Worm (Caenorhabditis elegans): Measurements from ENCODE around the gene acr-7.

Gene acr-7

DNA sequence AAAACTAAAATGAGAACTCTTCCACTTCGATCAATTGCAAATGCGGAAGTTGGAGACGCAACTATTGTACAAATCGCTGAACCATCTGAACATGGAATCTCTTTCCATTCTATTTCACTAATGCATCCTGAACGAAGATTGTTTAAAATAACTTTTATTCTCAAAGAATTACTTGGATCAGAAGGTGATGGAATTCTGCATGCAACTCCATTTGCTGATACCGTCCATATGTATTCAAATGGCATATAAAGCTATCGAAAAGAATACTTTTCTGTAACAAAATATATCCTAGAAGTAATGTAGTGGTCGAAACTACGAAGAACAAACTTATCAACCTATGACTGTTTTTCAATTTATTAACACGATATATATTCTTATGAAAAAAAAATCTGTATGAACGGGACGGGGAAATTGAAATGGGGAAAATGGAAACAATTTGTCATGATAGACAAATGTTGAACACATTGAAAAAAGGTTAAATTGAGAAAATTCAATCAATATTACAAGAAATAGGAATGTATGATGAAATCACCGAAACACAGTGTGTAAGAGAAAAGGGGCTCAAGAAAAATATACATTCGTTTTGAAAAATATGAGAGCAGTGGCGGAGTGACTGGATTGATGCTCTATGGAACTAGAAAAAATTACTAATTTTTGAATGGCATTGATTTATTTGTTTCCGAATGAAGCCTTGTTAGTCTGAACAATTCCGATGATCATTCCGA lies 28.3 kb upstream of the acr-7 start, which contains the start of gene T01H3.2:
Gene T01H3.2 (minus strand): TSS at position 251 of the 725 bp plus-strand sequence.
- TF ChIP-seq lir-3 (tag; optimal IDR thresholded peaks at IDR 0.05; ENCODE audit: poor library complexity), result no peak
- TF ChIP-seq nhr-71 (tag; optimal IDR thresholded peaks at IDR 0.05), result peak; percentile 41
- TF ChIP-seq vab-15 (tag; optimal IDR thresholded peaks at IDR 0.05), result no peak
- peak; percentile 2 for TF ChIP-seq snu-23 (GFP tag; optimal IDR thresholded peaks at IDR 0.05)
- TF ChIP-seq sox-4 (tag; optimal IDR thresholded peaks at IDR 0.05), result no peak
- TF ChIP-seq lin-13 (GFP tag; optimal IDR thresholded peaks at IDR 0.05), result no peak
- no peak for TF ChIP-seq efl-1 (optimal IDR thresholded peaks at IDR 0.05)
- TF ChIP-seq efl-1 (GFP tag; optimal IDR thresholded peaks at IDR 0.05 in 1 of 2), result peak in 1 of 2 experiments; percentile 86
- TF ChIP-seq dsc-1 (tag; optimal IDR thresholded peaks at IDR 0.05), result no peak
- no peak for TF ChIP-seq mef-2 (tag; optimal IDR thresholded peaks at IDR 0.05)
- TF ChIP-seq mdl-1 (tag; optimal IDR thresholded peaks at IDR 0.05), result no peak
- TF ChIP-seq zip-4 (GFP tag; optimal IDR thresholded peaks at IDR 0.05), result no peak
- TF ChIP-seq nhr-11 (tag; optimal IDR thresholded peaks at IDR 0.05), result no peak

ce11 chrII:7873843-7874372 lies 24.3 kb upstream of the acr-7 start, which contains the start of gene T01H3.3:
T01H3.3 (minus strand) TSS chrII:7873893.
- TF ChIP-seq nhr-19 (GFP tag; conservative IDR thresholded peaks at IDR 0.05) (peak; percentile 41; the same call in 1 of the 2 replicates), unc-30 (tag; optimal IDR thresholded peaks at IDR 0.05) (no peak), aly-2 (tag; optimal IDR thresholded peaks at IDR 0.05) (no peak), sox-4 (tag; optimal IDR thresholded peaks at IDR 0.05) (no peak), jun-1 (tag; optimal IDR thresholded peaks at IDR 0.05) (no peak), F16B12.6 (tag; optimal IDR thresholded peaks at IDR 0.05) (peak; percentile 58), nhr-237 (tag; optimal IDR thresholded peaks at IDR 0.05) (no peak), nhr-47 (tag; optimal IDR thresholded peaks at IDR 0.05) (peak; percentile 52), hlh-4 (tag; optimal IDR thresholded peaks at IDR 0.05) (no peak), nhr-90 (tag; optimal IDR thresholded peaks at IDR 0.05; ENCODE audit: poor library complexity) (peak; percentile 42), zag-1 (tag; optimal IDR thresholded peaks at IDR 0.05) (no peak), blmp-1 (tag; optimal IDR thresholded peaks at IDR 0.05) (no peak), C16A3.4 (tag; optimal IDR thresholded peaks at IDR 0.05) (peak; percentile 50), skn-1 (tag; optimal IDR thresholded peaks at IDR 0.05) (peak; percentile 25), nhr-28 (tag; optimal IDR thresholded peaks at IDR 0.05) (no peak), swsn-7 (tag; optimal IDR thresholded peaks at IDR 0.05) (peak; percentile 58), ceh-88 (GFP tag; IDR thresholded peaks at IDR 0.05) (no peak), lin-39 (tag; optimal IDR thresholded peaks at IDR 0.05) (no peak), nhr-84 (tag; optimal IDR thresholded peaks at IDR 0.05) (no peak), nhr-71 (tag; optimal IDR thresholded peaks at IDR 0.05) (peak; percentile 66), vab-15 (tag; optimal IDR thresholded peaks at IDR 0.05) (no peak), irx-1 (tag; optimal IDR thresholded peaks at IDR 0.05) (no peak), mef-2 (tag; optimal IDR thresholded peaks at IDR 0.05) (no peak), ceh-63 (GFP tag; optimal IDR thresholded peaks at IDR 0.05) (no peak), egl-13 (tag; optimal IDR thresholded peaks at IDR 0.05) (no peak), nhr-11 (tag; optimal IDR thresholded peaks at IDR 0.05) (no peak), fkh-4 (tag; optimal IDR thresholded peaks at IDR 0.05; ENCODE audit: borderline replicate concordance) (no peak), dpl-1 (GFP tag; optimal IDR thresholded peaks at IDR 0.05) (peak; percentile 42 to 63 (median 52)), zip-4 (GFP tag; optimal IDR thresholded peaks at IDR 0.05) (no peak), nhr-76 (tag; optimal IDR thresholded peaks at IDR 0.05) (no peak), lsy-2 (tag; optimal IDR thresholded peaks at IDR 0.05) (peak; percentile 68 to 87), hpl-2 (GFP tag; optimal IDR thresholded peaks at IDR 0.05) (no peak), elt-2 (tag; optimal IDR thresholded peaks at IDR 0.05) (no peak), ztf-11 (tag; optimal IDR thresholded peaks at IDR 0.05) (no peak), ceh-82 (tag; optimal IDR thresholded peaks at IDR 0.05) (peak in 2 of 3 experiments; percentile 20 to 31), lir-3 (tag; optimal IDR thresholded peaks at IDR 0.05; ENCODE audit: poor library complexity) (no peak), dsc-1 (tag; optimal IDR thresholded peaks at IDR 0.05) (peak; percentile 33), pag-3 (tag; optimal IDR thresholded peaks at IDR 0.05; ENCODE audit: borderline replicate concordance, insufficient read depth) (no peak), lin-14 (GFP tag; optimal IDR thresholded peaks at IDR 0.05) (peak; percentile 52), unc-98 (GFP tag; IDR thresholded peaks at IDR 0.05) (no peak), alr-1 (tag; optimal IDR thresholded peaks at IDR 0.05; ENCODE audit: borderline replicate concordance) (no peak), pax-3 (tag; optimal IDR thresholded peaks at IDR 0.05) (no peak), efl-3 (GFP tag; optimal IDR thresholded peaks at IDR 0.05) (no peak)

Measured in whole organism, L1 larva.